Worm (Caenorhabditis elegans) whole organism, late embryonic: Measurements from ENCODE around the gene F11D11.3.

Experiments
- C08G9.2 ChIP-seq: sonication (generic microtip); optimal IDR thresholded peaks from 2 replicates; lab custom pipeline; 2016; ENCODE audit warnings: mild to moderate bottlenecking, missing genetic modification characterization, moderate library complexity, missing compliant biosample characterization
- C38D4.7 ChIP-seq: fragments of 200-800 bp; sonication (Bioruptor generic); optimal IDR thresholded peaks from 2 replicates; lab custom pipeline; 2018; ENCODE audit warnings: mild to moderate bottlenecking, missing genetic modification characterization, moderate library complexity, missing compliant biosample characterization
- K02D7.2 ChIP-seq: sonication (generic microtip); optimal IDR thresholded peaks from 2 replicates; lab custom pipeline; 2017; ENCODE audit warnings: mild to moderate bottlenecking, missing genetic modification characterization, missing compliant biosample characterization
- ama-1 ChIP-seq: fragments of 150-350 bp; optimal IDR thresholded peaks from 2 replicates; lab custom pipeline; 2014
- ceh-22 ChIP-seq: sonication (generic microtip); optimal IDR thresholded peaks from 2 replicates; lab custom pipeline; 2017; ENCODE audit warnings: missing biosample characterization, missing genetic modification characterization
- ceh-24 ChIP-seq: sonication (generic microtip); optimal IDR thresholded peaks from 2 replicates; lab custom pipeline; 2016; ENCODE audit warnings: mild to moderate bottlenecking, missing genetic modification characterization, missing compliant biosample characterization
- ceh-30 ChIP-seq: fragments of 150-350 bp; optimal IDR thresholded peaks from 2 replicates; lab custom pipeline; 2014; ENCODE audit warnings: missing biosample characterization, missing genetic modification characterization
- ceh-31 ChIP-seq: sonication (generic microtip); optimal IDR thresholded peaks from 2 replicates; lab custom pipeline; 2016; ENCODE audit warnings: missing genetic modification characterization, missing compliant biosample characterization
- ceh-34 ChIP-seq: sonication (generic microtip); optimal IDR thresholded peaks from 2 replicates; lab custom pipeline; 2016; ENCODE audit warnings: mild to moderate bottlenecking, missing genetic modification characterization, missing compliant biosample characterization
- ceh-45 ChIP-seq: fragments of 200-800 bp; sonication (Bioruptor generic); IDR thresholded peaks from 2 replicates; pipeline ENCODE4 v1.3.6; 2022; ENCODE audit warnings: missing genetic modification reagents, missing genetic modification characterization, missing compliant biosample characterization
- elt-2 ChIP-seq: sonication (generic microtip); optimal IDR thresholded peaks from 2 replicates; lab custom pipeline; 2016; ENCODE audit warnings: missing genetic modification reagents, missing genetic modification characterization, missing compliant biosample characterization
- eyg-1 ChIP-seq: sonication (generic microtip); optimal IDR thresholded peaks from 2 replicates; lab custom pipeline; 2016; ENCODE audit warnings: missing genotype, missing genetic modification characterization, missing compliant biosample characterization
- fkh-10 ChIP-seq: fragments of 150-350 bp; optimal IDR thresholded peaks from 2 replicates; lab custom pipeline; 2014; ENCODE audit warnings: missing biosample characterization, missing genetic modification reagents, missing genetic modification characterization
- fkh-6 ChIP-seq: sonication (generic microtip); optimal IDR thresholded peaks from 2 replicates; lab custom pipeline; 2016; ENCODE audit warnings: missing genetic modification characterization, missing compliant biosample characterization
- gmeb-2 ChIP-seq: sonication (generic microtip); optimal IDR thresholded peaks from 2 replicates; lab custom pipeline; 2016; ENCODE audit warnings: missing genetic modification characterization, inconsistent platforms, missing compliant biosample characterization
- hlh-13 ChIP-seq: fragments of 200-800 bp; sonication (Bioruptor generic); optimal IDR thresholded peaks from 2 replicates; lab custom pipeline; 2018; ENCODE audit warnings: mild to moderate bottlenecking, missing genetic modification characterization, missing compliant biosample characterization
- hlh-30 ChIP-seq: sonication (generic microtip); optimal IDR thresholded peaks from 2 replicates; lab custom pipeline; 2017; ENCODE audit warnings: antibody characterized with exemption, missing genetic modification characterization, missing compliant biosample characterization; ENCODE audit not compliant: insufficient read depth
- lim-6 ChIP-seq: sonication (generic microtip); optimal IDR thresholded peaks from 2 replicates; lab custom pipeline; 2016; ENCODE audit warnings: missing genetic modification characterization, missing compliant biosample characterization
- mec-3 ChIP-seq: sonication (generic microtip); optimal IDR thresholded peaks from 2 replicates; lab custom pipeline; 2016; ENCODE audit warnings: borderline replicate concordance, missing genetic modification characterization, missing compliant biosample characterization
- odd-2 ChIP-seq: sonication (generic microtip); optimal IDR thresholded peaks from 2 replicates; lab custom pipeline; 2017; ENCODE audit warnings: antibody characterized with exemption, mild to moderate bottlenecking, missing genetic modification characterization, missing compliant biosample characterization
- pag-3 ChIP-seq: sonication (generic microtip); optimal IDR thresholded peaks from 2 replicates; lab custom pipeline; 2016; ENCODE audit warnings: missing compliant biosample characterization, missing genetic modification characterization, borderline replicate concordance
- pat-9 ChIP-seq: fragments of 200-800 bp; sonication (Bioruptor generic); optimal IDR thresholded peaks from 2 replicates; lab custom pipeline; 2018; ENCODE audit warnings: mild to moderate bottlenecking, missing genetic modification characterization, moderate library complexity, missing compliant biosample characterization
- pax-1 ChIP-seq: fragments of 150-350 bp; optimal IDR thresholded peaks from 2 replicates; lab custom pipeline; 2014; ENCODE audit warnings: missing biosample characterization, missing genetic modification characterization
- pha-2 ChIP-seq: sonication (generic microtip); optimal IDR thresholded peaks from 2 replicates; lab custom pipeline; 2017; ENCODE audit warnings: mild to moderate bottlenecking, missing genetic modification characterization, missing compliant biosample characterization
- pqm-1 ChIP-seq: sonication (generic microtip); optimal IDR thresholded peaks from 2 replicates; lab custom pipeline; 2016; ENCODE audit warnings: missing genetic modification characterization, missing compliant biosample characterization
- pros-1 ChIP-seq: fragments of 150-350 bp; optimal IDR thresholded peaks from 2 replicates; lab custom pipeline; 2014; ENCODE audit warnings: missing biosample characterization, missing genetic modification reagents, missing genetic modification characterization
- ref-2 ChIP-seq: sonication (generic microtip); optimal IDR thresholded peaks from 2 replicates; lab custom pipeline; 2016; ENCODE audit warnings: missing genetic modification characterization, missing compliant biosample characterization
- sdc-2 ChIP-seq: sonication (generic microtip); optimal IDR thresholded peaks from 2 replicates; lab custom pipeline; 2016; ENCODE audit warnings: missing genotype, missing genetic modification characterization, missing compliant biosample characterization
- sox-2 ChIP-seq: fragments of 200-800 bp; sonication (Bioruptor generic); IDR thresholded peaks from 2 replicates; pipeline ENCODE4 v1.3.6; 2022; ENCODE audit warnings: missing genetic modification reagents, missing genetic modification characterization, missing compliant biosample characterization
- sox-4 ChIP-seq: sonication (generic microtip); optimal IDR thresholded peaks from 2 replicates; lab custom pipeline; 2017; ENCODE audit warnings: mild to moderate bottlenecking, missing genetic modification characterization, inconsistent platforms, missing compliant biosample characterization
- tbx-7 ChIP-seq: sonication (generic microtip); optimal IDR thresholded peaks from 2 replicates; lab custom pipeline; 2016; ENCODE audit warnings: missing genotype, missing genetic modification characterization, missing compliant biosample characterization
- ttx-3 ChIP-seq: sonication (generic microtip); optimal IDR thresholded peaks from 2 replicates; lab custom pipeline; 2016; ENCODE audit warnings: missing genetic modification reagents, missing genetic modification characterization, missing compliant biosample characterization
- unc-86 ChIP-seq: sonication (generic microtip); optimal IDR thresholded peaks from 2 replicates; lab custom pipeline; 2016; ENCODE audit warnings: missing genetic modification characterization, missing compliant biosample characterization

The F11D11.3 gene

ce11 chrV:18780605-18781004, 20.5 kb upstream of the F11D11.3 start:
- no peak for TF ChIP-seq ceh-45 (GFP tag; lab: Robert Waterston, UW)
- TF ChIP-seq ceh-24 (tag; lab: Kevin White, UChicago): no peak
- TF ChIP-seq odd-2: no peak
- no peak for TF ChIP-seq sox-2 (GFP tag; lab: Robert Waterston, UW)
- TF ChIP-seq ama-1 (lab: Kevin White, UChicago): no peak
- no peak for TF ChIP-seq pax-1 (tag; lab: Kevin White, UChicago)

ce11 chrV:18776245-18776737, 16.2 kb upstream of the F11D11.3 start, which contains the start of gene Y17D7B.4:
TSS of gene Y17D7B.4 (minus strand) at chrV:18776687.
- no peak for TF ChIP-seq ceh-22 (tag; lab: Kevin White, UChicago)
- TF ChIP-seq pag-3: no peak
- TF ChIP-seq mec-3 (tag; lab: Kevin White, UChicago): no peak
- TF ChIP-seq sox-4 (tag; lab: Kevin White, UChicago): no peak
- TF ChIP-seq ama-1 (lab: Kevin White, UChicago): no peak
- no peak for TF ChIP-seq hlh-30 (tag; lab: Kevin White, UChicago)
- no peak for TF ChIP-seq ref-2 (tag; lab: Kevin White, UChicago)
- no peak for TF ChIP-seq fkh-10 (GFP tag; lab: Kevin White, UChicago)
- no peak for TF ChIP-seq elt-2
- no peak for TF ChIP-seq lim-6
- no peak for TF ChIP-seq pat-9 (tag; lab: Kevin White, UChicago)
- no peak for TF ChIP-seq pax-1 (tag; lab: Kevin White, UChicago)
- no peak for TF ChIP-seq pros-1 (tag; lab: Kevin White, UChicago)
- no peak for TF ChIP-seq ceh-31 (tag; lab: Kevin White, UChicago)
- TF ChIP-seq sdc-2: no peak

ce11 chrV:18772761-18773160, 12.7 kb upstream of the F11D11.3 start, which contains the start of gene clec-257:
TSS of gene clec-257 (plus strand) at chrV:18773061.
- TF ChIP-seq ceh-24 (tag; lab: Kevin White, UChicago) (no peak), eyg-1 (tag; lab: Kevin White, UChicago) (no peak), ceh-22 (tag; lab: Kevin White, UChicago) (no peak), pha-2 (tag; lab: Kevin White, UChicago) (no peak), C38D4.7 (GFP tag; lab: Kevin White, UChicago) (no peak), K02D7.2 (tag; lab: Kevin White, UChicago) (no peak)

ce11 chrV:18771804-18772386, 11.8 kb upstream of the F11D11.3 start:
- TF ChIP-seq odd-2 (no peak), ttx-3 (tag; lab: Kevin White, UChicago) (no peak), pros-1 (tag; lab: Kevin White, UChicago) (no peak), ref-2 (tag; lab: Kevin White, UChicago) (no peak), hlh-13 (GFP tag; lab: Kevin White, UChicago) (no peak), fkh-6 (tag; lab: Kevin White, UChicago) (no peak), C08G9.2 (tag; lab: Kevin White, UChicago) (no peak), ceh-31 (tag; lab: Kevin White, UChicago) (no peak), pqm-1 (tag; lab: Kevin White, UChicago) (no peak), unc-86 (tag; lab: Kevin White, UChicago) (no peak), ceh-30 (tag; lab: Kevin White, UChicago) (no peak), tbx-7 (tag; lab: Kevin White, UChicago) (no peak), pha-2 (tag; lab: Kevin White, UChicago) (no peak), ceh-34 (no peak), hlh-30 (tag; lab: Kevin White, UChicago) (no peak), C38D4.7 (GFP tag; lab: Kevin White, UChicago) (no peak), gmeb-2 (tag; lab: Kevin White, UChicago) (no peak), sox-4 (tag; lab: Kevin White, UChicago) (no peak)
